Fruit fly (Drosophila melanogaster) S2 (cell line): ENCODE data around the gene CG14322.

Experiments
- CG8478 ChIP-seq: fragments of >200 bp; optimal IDR thresholded peaks from 2 replicates; lab custom pipeline; 2018
- CTCF ChIP-seq, 2 experiments: fragments of >200 bp; optimal IDR thresholded peaks; 2 replicates each; lab custom pipeline; 2018

- no peak for TF ChIP-seq CTCF (optimal IDR thresholded peaks at IDR 0.05; lab: Kevin White, UChicago)
- no peak for TF ChIP-seq CG8478 (lab: Kevin White, UChicago)
Measured at dm6 chr3R:17686875-17687274, 39.4 kb downstream of the CG14322 start, which contains the start of gene CG31249.
